Fruit fly (Drosophila melanogaster): Measurements from ENCODE around the gene CG32576.

CG32576 gene

dm6 chrX:16332615-16333288, 44.4 kb upstream of the CG32576 start (continued):
- TF ChIP-seq corto (GFP tag; optimal IDR thresholded peaks at IDR 0.05) (peak; percentile 53), Chrac-16 (GFP tag; optimal IDR thresholded peaks at IDR 0.05) (peak; percentile 91), Doc2 (GFP tag; IDR thresholded peaks at IDR 0.05) (no peak), lola (GFP tag; optimal IDR thresholded peaks at IDR 0.05) (peak in 1 of 3 experiments; percentile 97), schlank (tag; optimal IDR thresholded peaks at IDR 0.05) (peak; percentile 90), disco-r (GFP tag; optimal IDR thresholded peaks at IDR 0.05) (peak; percentile 93), Sox100B (GFP tag; optimal IDR thresholded peaks at IDR 0.05) (peak; percentile 98), CG7928 (GFP tag; optimal IDR thresholded peaks at IDR 0.05) (peak; percentile 74), CG42726 (GFP tag; IDR thresholded peaks at IDR 0.05; ENCODE audit: partially characterized antibody) (no peak), CG15011 (GFP tag; optimal IDR thresholded peaks at IDR 0.05) (peak; percentile 95), CG6854 (GFP tag; optimal IDR thresholded peaks at IDR 0.05) (peak; percentile 95), CG15696 (tag; optimal IDR thresholded peaks at IDR 0.05) (peak; percentile 93), jumu (GFP tag; optimal IDR thresholded peaks at IDR 0.05) (peak; percentile 95), NC2α (GFP tag; optimal IDR thresholded peaks at IDR 0.05) (peak; percentile 92), CG6272 (GFP tag; IDR thresholded peaks at IDR 0.05) (peak; percentile 84), gt (GFP tag; IDR thresholded peaks at IDR 0.05) (peak; percentile 84), Hr51 (GFP tag; optimal IDR thresholded peaks at IDR 0.05) (peak; percentile 95 to 97), zfh1 (GFP tag; IDR thresholded peaks at IDR 0.05) (peak; percentile 92), CG13624 (GFP tag; optimal IDR thresholded peaks at IDR 0.05) (peak; percentile 96), CG30403 (GFP tag; optimal IDR thresholded peaks at IDR 0.05) (peak; percentile 96), bbx (GFP tag; IDR thresholded peaks at IDR 0.05; ENCODE audit: partially characterized antibody) (no peak), bowl (GFP tag; IDR thresholded peaks at IDR 0.05) (peak; percentile 83), otp (GFP tag; IDR thresholded peaks at IDR 0.05) (peak; percentile 89; the same call in 2 of the 3 replicates), CG6813 (GFP tag; optimal IDR thresholded peaks at IDR 0.05) (peak; percentile 95), MESR4 (GFP tag; optimal IDR thresholded peaks at IDR 0.05) (peak; percentile 53), Spps (tag; optimal IDR thresholded peaks at IDR 0.05) (peak; percentile 93), CG10654 (GFP tag; optimal IDR thresholded peaks at IDR 0.05) (peak; percentile 94), H15 (GFP tag; IDR thresholded peaks at IDR 0.05) (peak; percentile 86), CG9215 (GFP tag; IDR thresholded peaks at IDR 0.05) (peak; percentile 91), fd96Cb (tag; optimal IDR thresholded peaks at IDR 0.05) (peak; percentile 96), Dad (GFP tag; optimal IDR thresholded peaks at IDR 0.05) (peak; percentile 94), Adf1 (GFP tag; IDR thresholded peaks at IDR 0.05) (peak; percentile 57), CG16813 (GFP tag; IDR thresholded peaks at IDR 0.05; ENCODE audit: partially characterized antibody) (no peak), CG8765 (GFP tag; IDR thresholded peaks at IDR 0.05) (peak; percentile 85), CG12071 (GFP tag; optimal IDR thresholded peaks at IDR 0.05) (peak; percentile 92), CG14860 (GFP tag; IDR thresholded peaks at IDR 0.05; ENCODE audit: partially characterized antibody) (no peak), slbo (GFP tag; IDR thresholded peaks at IDR 0.05) (peak; percentile 90), hth (optimal IDR thresholded peaks at IDR 0.05) (no peak), mam (GFP tag; optimal IDR thresholded peaks at IDR 0.05) (peak; percentile 95), gce (GFP tag; IDR thresholded peaks at IDR 0.05) (peak; percentile 73; the same call in 1 of the 3 replicates), CG18011 (GFP tag; optimal IDR thresholded peaks at IDR 0.05) (peak; percentile 86), CG8290 (GFP tag; optimal IDR thresholded peaks at IDR 0.05) (peak; percentile 79), CG8290 (tag; optimal IDR thresholded peaks at IDR 0.05) (peak; percentile 88 to 89), CG5953 (GFP tag; IDR thresholded peaks at IDR 0.05) (peak; percentile 63; the same call in 1 of the 2 replicates), CG3847 (GFP tag; IDR thresholded peaks at IDR 0.05) (peak; percentile 93), Hand (GFP tag; optimal IDR thresholded peaks at IDR 0.05) (peak; percentile 96), Taf1 (GFP tag; IDR thresholded peaks at IDR 0.05) (peak; percentile 81), phol (tag; optimal IDR thresholded peaks at IDR 0.05) (peak; percentile 97), H2.0 (GFP tag; IDR thresholded peaks at IDR 0.05) (peak; percentile 79), gsb (GFP tag; IDR thresholded peaks at IDR 0.05) (peak; percentile 81; the same call in 1 of the 2 replicates)
